Worm (Caenorhabditis elegans) whole organism, L4 larva: ENCODE measurements around the gene suca-1.

ENCODE experiments used
- F26F4.8 ChIP-seq: fragments of 200-800 bp; sonication (Bioruptor generic); conservative IDR thresholded peaks from 2 replicates; pipeline ENCODE4 v1.3.6; 2022; ENCODE audit warnings: missing genetic modification characterization, missing compliant biosample characterization
- ceh-82 ChIP-seq: sonication (generic microtip); optimal IDR thresholded peaks from 2 replicates; lab custom pipeline; 2017; ENCODE audit warnings: missing biosample characterization, missing genetic modification characterization
- fos-1 ChIP-seq: fragments of 150-350 bp; optimal IDR thresholded peaks from 2 replicates; lab custom pipeline; 2014; ENCODE audit warnings: missing biosample characterization, missing genetic modification characterization
- hlh-11 ChIP-seq: fragments of 200-800 bp; sonication (Bioruptor generic); optimal IDR thresholded peaks from 2 replicates; lab custom pipeline; 2018; ENCODE audit warnings: mild to moderate bottlenecking, missing genetic modification characterization, missing compliant biosample characterization
- hmg-1.1 ChIP-seq: fragments of 200-800 bp; sonication (Bioruptor generic); IDR thresholded peaks from 2 replicates; pipeline ENCODE4 v1.3.6; 2022; ENCODE audit warnings: missing genetic modification reagents, missing genetic modification characterization, missing compliant biosample characterization
- lim-7 ChIP-seq: fragments of 200-800 bp; sonication (Bioruptor generic); IDR thresholded peaks from 2 replicates; pipeline ENCODE4 v1.3.6; 2022; ENCODE audit warnings: missing genetic modification characterization, missing compliant biosample characterization
- lin-39 ChIP-seq: fragments of 150-350 bp; optimal IDR thresholded peaks from 2 replicates; lab custom pipeline; 2014; ENCODE audit warnings: missing biosample characterization, missing genetic modification reagents, missing genetic modification characterization
- lsy-2 ChIP-seq, 2 experiments: fragments of 150-350 bp in 1 of 2; sonication (generic microtip) in 1 of 2; optimal IDR thresholded peaks; 2 replicates each; lab custom pipeline; 2014 to 2017; ENCODE audit warnings: missing biosample characterization in 2 of 2, missing genetic modification characterization in 2 of 2
- mdl-1 ChIP-seq, 2 experiments: fragments of 150-350 bp in 1 of 2; sonication (generic microtip) in 1 of 2; optimal IDR thresholded peaks; 2 replicates each; lab custom pipeline; 2014 to 2017; ENCODE audit warnings: missing biosample characterization in 2 of 2, missing genetic modification characterization in 2 of 2
- nhr-11 ChIP-seq: fragments of 150-350 bp; optimal IDR thresholded peaks from 2 replicates; lab custom pipeline; 2014; ENCODE audit warnings: missing biosample characterization, missing genetic modification characterization
- nhr-237 ChIP-seq: sonication (generic microtip); optimal IDR thresholded peaks from 2 replicates; lab custom pipeline; 2017; ENCODE audit warnings: missing biosample characterization, missing genetic modification characterization
- unc-62 ChIP-seq, 3 experiments: fragments of 150-350 bp in 1 of 3; sonication (generic microtip); optimal IDR thresholded peaks in 2 of 3; peaks in 1 of 3; 1 replicate in 1 of 3; 2 replicates in 2 of 3; lab custom pipeline; 2014 to 2017; ENCODE audit warnings: missing biosample characterization in 3 of 3, missing genetic modification characterization in 3 of 3, missing genetic modification reagents in 3 of 3, missing genotype in 1 of 3
- ztf-11 ChIP-seq: fragments of 150-350 bp; optimal IDR thresholded peaks from 2 replicates; lab custom pipeline; 2014; ENCODE audit warnings: missing biosample characterization, missing genetic modification characterization

DNA sequence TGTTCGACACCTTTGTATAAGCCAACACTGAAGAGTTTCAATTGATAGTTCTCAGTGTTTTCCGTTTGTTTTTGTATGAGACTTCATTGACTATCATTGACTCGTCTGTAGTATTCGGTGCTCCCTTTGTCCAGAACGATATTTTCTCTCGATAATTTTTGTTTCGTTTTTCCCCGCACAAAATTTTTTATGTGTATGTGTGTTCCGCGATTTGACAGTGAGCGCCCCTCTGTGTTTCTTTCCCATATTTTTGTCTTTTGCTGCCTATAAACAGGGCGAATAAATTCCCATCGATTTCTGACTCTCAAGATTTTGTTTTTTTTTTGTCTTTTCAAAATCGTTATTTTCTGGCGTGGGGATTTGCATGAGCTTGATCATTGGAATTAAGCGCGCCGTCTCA lies 16.7 kb downstream of the suca-1 start, which contains the start of gene T21E8.7:
- no peak for TF ChIP-seq lim-7
- no peak for TF ChIP-seq hlh-11
- no peak for TF ChIP-seq unc-62 (GFP tag; optimal IDR thresholded peaks at IDR 0.05 in 1 of 2; lab: Kevin White, UChicago)
- no peak for TF ChIP-seq unc-62 (tag; optimal IDR thresholded peaks at IDR 0.05; lab: Kevin White, UChicago)
- no peak for TF ChIP-seq lsy-2 (tag; optimal IDR thresholded peaks at IDR 0.05; lab: Kevin White, UChicago)
- TF ChIP-seq lin-39 (tag; lab: Kevin White, UChicago), result no peak
- TF ChIP-seq nhr-237 (tag; lab: Kevin White, UChicago), result no peak
- no peak for TF ChIP-seq nhr-11 (tag; lab: Kevin White, UChicago)
- no peak for TF ChIP-seq F26F4.8 (GFP tag; lab: Robert Waterston, UW)
- TF ChIP-seq ceh-82 (tag; lab: Kevin White, UChicago), result no peak
- TF ChIP-seq ztf-11 (tag; lab: Kevin White, UChicago), result no peak
- TF ChIP-seq hmg-1.1, result no peak
- no peak for TF ChIP-seq mdl-1 (tag; optimal IDR thresholded peaks at IDR 0.05; lab: Kevin White, UChicago)
- no peak for TF ChIP-seq fos-1
